Worm (Caenorhabditis elegans) whole organism, L4 larva: ENCODE measurements around the gene F43G6.17.

ENCODE experiments used
- nhr-10 ChIP-seq: fragments of 150-350 bp; optimal IDR thresholded peaks from 2 replicates; lab custom pipeline; 2014; ENCODE audit warnings: missing biosample characterization, missing genetic modification characterization
- nhr-237 ChIP-seq: sonication (generic microtip); optimal IDR thresholded peaks from 2 replicates; lab custom pipeline; 2017; ENCODE audit warnings: missing biosample characterization, missing genetic modification characterization

- TF ChIP-seq nhr-10 = no peak
- TF ChIP-seq nhr-237 (tag; lab: Kevin White, UChicago) = no peak
Measured at ce11 chrII:11756684-11757107, 45.9 kb upstream of the F43G6.17 start.
